Worm (Caenorhabditis elegans): Measurements from ENCODE around the gene T28D9.4.

Gene T28D9.4

ce11 chrII:6489711-6490184 lies 13.0 kb downstream of the T28D9.4 start, which contains the start of the genes snr-3 and rsp-5 (continued):
- TF ChIP-seq dox-1 (GFP tag; IDR thresholded peaks at IDR 0.05): peak; percentile 81
- TF ChIP-seq sdz-38 (tag; optimal IDR thresholded peaks at IDR 0.05): no peak
- no peak for TF ChIP-seq nhr-179 (tag; optimal IDR thresholded peaks at IDR 0.05)
- no peak for TF ChIP-seq hlh-26 (GFP tag; conservative IDR thresholded peaks at IDR 0.05)
- peak; percentile 72; the same call in 1 of the 2 replicates for TF ChIP-seq ekl-4 (GFP tag; IDR thresholded peaks at IDR 0.05)
- peak; percentile 40 for TF ChIP-seq ZK185.1 (tag; optimal IDR thresholded peaks at IDR 0.05; ENCODE audit: poor library complexity, severe bottlenecking)
- TF ChIP-seq B0336.3 (GFP tag; IDR thresholded peaks at IDR 0.05): no peak
- no peak for TF ChIP-seq F22D6.2 (tag; optimal IDR thresholded peaks at IDR 0.05)
- peak; percentile 69 for TF ChIP-seq pha-4 (tag; optimal IDR thresholded peaks at IDR 0.05)
- TF ChIP-seq somi-1 (GFP tag; optimal IDR thresholded peaks at IDR 0.05): no peak
- peak; percentile 52; the same call in 1 of the 2 replicates for TF ChIP-seq pbrm-1 (GFP tag; IDR thresholded peaks at IDR 0.05)
- peak; percentile 62 for TF ChIP-seq D2030.7 (GFP tag; IDR thresholded peaks at IDR 0.05)
- TF ChIP-seq him-1 (tag; optimal IDR thresholded peaks at IDR 0.05): peak; percentile 0
- peak; percentile 30 for TF ChIP-seq madf-8 (GFP tag; conservative IDR thresholded peaks at IDR 0.05)
- TF ChIP-seq madf-10 (tag; optimal IDR thresholded peaks at IDR 0.05): no peak
- no peak for TF ChIP-seq nfya-1 (tag; optimal IDR thresholded peaks at IDR 0.05; ENCODE audit: borderline replicate concordance, insufficient read depth)
- TF ChIP-seq lin-54 (GFP tag; optimal IDR thresholded peaks at IDR 0.05): peak; percentile 70
- TF ChIP-seq egl-18 (GFP tag; IDR thresholded peaks at IDR 0.05): no peak
- TF ChIP-seq egrh-3 (GFP tag; IDR thresholded peaks at IDR 0.05): no peak
- peak; percentile 93 for TF ChIP-seq F23B12.7 (tag; optimal IDR thresholded peaks at IDR 0.05; ENCODE audit: insufficient read depth)
- no peak for TF ChIP-seq ztf-22 (GFP tag; optimal IDR thresholded peaks at IDR 0.05)
- peak; percentile 97 for TF ChIP-seq F33H1.4 (GFP tag; IDR thresholded peaks at IDR 0.05)
- TF ChIP-seq lin-40 (tag; optimal IDR thresholded peaks at IDR 0.05): peak; percentile 12
- TF ChIP-seq Y53F4B.3 (GFP tag; IDR thresholded peaks at IDR 0.05): no peak
- TF ChIP-seq C17E4.6 (GFP tag; IDR thresholded peaks at IDR 0.05): no peak
- TF ChIP-seq T07F8.4 (tag; optimal IDR thresholded peaks at IDR 0.05): no peak
- TF ChIP-seq madf-3 (GFP tag; IDR thresholded peaks at IDR 0.05): 0 out of 2 replicates have a peak, but pooled peaks have one; percentile 51
- TF ChIP-seq madf-6 (GFP tag; IDR thresholded peaks at IDR 0.05): peak; percentile 89
- TF ChIP-seq ceh-91 (GFP tag; IDR thresholded peaks at IDR 0.05): peak; percentile 56
- TF ChIP-seq ztf-28 (GFP tag; IDR thresholded peaks at IDR 0.05): no peak
- TF ChIP-seq mcd-1 (GFP tag; IDR thresholded peaks at IDR 0.05): peak; percentile 74
- TF ChIP-seq nfya-2 (GFP tag; IDR thresholded peaks at IDR 0.05): no peak
- no peak for TF ChIP-seq B0261.1 (tag; optimal IDR thresholded peaks at IDR 0.05)
- peak; percentile 54; the same call in 1 of the 2 replicates for TF ChIP-seq rcor-1 (GFP tag; IDR thresholded peaks at IDR 0.05)
- TF ChIP-seq Y56A3A.18 (GFP tag; IDR thresholded peaks at IDR 0.05): no peak
- no peak for TF ChIP-seq let-526 (GFP tag; IDR thresholded peaks at IDR 0.05)
- no peak for TF ChIP-seq mes-4 (tag; optimal IDR thresholded peaks at IDR 0.05)
- no peak for TF ChIP-seq lag-1 (GFP tag; IDR thresholded peaks at IDR 0.05)
- no peak for TF ChIP-seq cebp-2 (GFP tag; IDR thresholded peaks at IDR 0.05)
- TF ChIP-seq snpc-3.4 (tag; optimal IDR thresholded peaks at IDR 0.05): peak; percentile 41
- TF ChIP-seq ets-4 (GFP tag; optimal IDR thresholded peaks at IDR 0.05): no peak
- no peak for TF ChIP-seq lsy-27 (tag; optimal IDR thresholded peaks at IDR 0.05; ENCODE audit: borderline replicate concordance, insufficient read depth)
- peak; percentile 10 for TF ChIP-seq dpl-1 (GFP tag; optimal IDR thresholded peaks at IDR 0.05)
- no peak for TF ChIP-seq rec-8 (tag; optimal IDR thresholded peaks at IDR 0.05)
- TF ChIP-seq efl-1 (GFP tag; optimal IDR thresholded peaks at IDR 0.05): peak; percentile 49
- TF ChIP-seq attf-5 (GFP tag; optimal IDR thresholded peaks at IDR 0.05): no peak
- TF ChIP-seq die-1 (tag; optimal IDR thresholded peaks at IDR 0.05): no peak
- TF ChIP-seq ztf-18 (tag; optimal IDR thresholded peaks at IDR 0.05): no peak
